Fruit fly (Drosophila melanogaster) whole organism, adult: ENCODE results near the gene htl.

ENCODE experiments used
- CG11617 ChIP-seq: fragments of 200-800 bp; sonication (Bioruptor generic); optimal IDR thresholded peaks from 2 replicates; lab custom pipeline; 2017; ENCODE audit warnings: mild to moderate bottlenecking, missing biosample characterization, missing genetic modification reagents, missing genetic modification characterization
- CG14711 ChIP-seq: fragments of 200-800 bp; sonication (Bioruptor generic); optimal IDR thresholded peaks from 2 replicates; lab custom pipeline; 2018; ENCODE audit warnings: missing biosample characterization, mild to moderate bottlenecking, missing genetic modification characterization, moderate library complexity
- CG33017 ChIP-seq: fragments of 200-800 bp; sonication (Bioruptor generic); optimal IDR thresholded peaks from 2 replicates; lab custom pipeline; 2018; ENCODE audit warnings: missing biosample characterization, mild to moderate bottlenecking, missing genetic modification characterization, moderate library complexity
- CG7101 ChIP-seq: fragments of 200-800 bp; sonication (Bioruptor generic); optimal IDR thresholded peaks from 2 replicates; lab custom pipeline; 2018; ENCODE audit warnings: missing biosample characterization, mild to moderate bottlenecking, missing genetic modification characterization, moderate library complexity
- Mnt ChIP-seq: fragments of 200-800 bp; sonication (Bioruptor generic); optimal IDR thresholded peaks from 2 replicates; lab custom pipeline; 2016; ENCODE audit warnings: missing biosample characterization, mild to moderate bottlenecking, missing genetic modification characterization
- tj ChIP-seq: fragments of 200-800 bp; sonication (Bioruptor generic); optimal IDR thresholded peaks from 3 replicates; lab custom pipeline; 2017; ENCODE audit warnings: missing biosample characterization, mild to moderate bottlenecking, missing genetic modification characterization, moderate library complexity

- no peak for TF ChIP-seq CG11617 (GFP tag; lab: Kevin White, UChicago)
- TF ChIP-seq tj (GFP tag; lab: Kevin White, UChicago) = no peak
- TF ChIP-seq CG7101 = peak; percentile 37
- TF ChIP-seq CG14711 (tag; lab: Kevin White, UChicago) = peak; percentile 34
- peak; percentile 23 for TF ChIP-seq Mnt (GFP tag; lab: Kevin White, UChicago)
- no peak for TF ChIP-seq CG33017 (tag; lab: Kevin White, UChicago)
Observed at dm6 chr3R:18021261-18021679, 31.5 kb downstream of the htl start, which contains the start of gene CG7785.
